Worm (Caenorhabditis elegans) whole organism, L3 larva: ENCODE data around the gene nhr-154.

ENCODE experiments used
- ama-1 ChIP-seq: fragments of 150-350 bp; optimal IDR thresholded peaks from 2 replicates; lab custom pipeline; 2018
- ceh-16 ChIP-seq: sonication (generic microtip); optimal IDR thresholded peaks from 2 replicates; lab custom pipeline; 2017; ENCODE audit warnings: missing biosample characterization, missing genetic modification characterization
- ceh-9 ChIP-seq: sonication (generic microtip); optimal IDR thresholded peaks from 2 replicates; lab custom pipeline; 2018; ENCODE audit warnings: missing biosample characterization, missing genetic modification characterization
- elt-1 ChIP-seq: fragments of 150-350 bp; optimal IDR thresholded peaks from 2 replicates; lab custom pipeline; 2014; ENCODE audit warnings: missing biosample characterization, missing genetic modification characterization
- elt-2 ChIP-seq: sonication (generic microtip); optimal IDR thresholded peaks from 2 replicates; lab custom pipeline; 2016; ENCODE audit warnings: missing genetic modification reagents, mild to moderate bottlenecking, missing genetic modification characterization, missing compliant biosample characterization
- elt-3 ChIP-seq, 3 experiments: fragments of 150-350 bp in 1 of 3; sonication (generic microtip) in 2 of 3; optimal IDR thresholded peaks; 2 replicates in 2 of 3; 4 replicates in 1 of 3; lab custom pipeline; 2014 to 2017; ENCODE audit warnings: missing biosample characterization in 3 of 3, missing genetic modification characterization in 3 of 3
- eor-1 ChIP-seq, 2 experiments: fragments of 150-350 bp; optimal IDR thresholded peaks; 2 replicates each; lab custom pipeline; 2014 to 2018; ENCODE audit warnings: missing biosample characterization in 2 of 2, missing genetic modification characterization in 2 of 2
- fkh-10 ChIP-seq: sonication (generic microtip); optimal IDR thresholded peaks from 2 replicates; lab custom pipeline; 2017; ENCODE audit warnings: missing biosample characterization, missing genetic modification reagents, missing genetic modification characterization
- fkh-2 ChIP-seq: fragments of 150-350 bp; optimal IDR thresholded peaks from 2 replicates; lab custom pipeline; 2014; ENCODE audit warnings: missing biosample characterization, missing genetic modification reagents, missing genetic modification characterization
- fos-1 ChIP-seq: fragments of 150-350 bp; optimal IDR thresholded peaks from 2 replicates; lab custom pipeline; 2014; ENCODE audit warnings: missing biosample characterization, missing genetic modification characterization
- jun-1 ChIP-seq: fragments of 150-350 bp; optimal IDR thresholded peaks from 2 replicates; lab custom pipeline; 2014; ENCODE audit warnings: missing biosample characterization, missing genetic modification reagents, missing genetic modification characterization
- lin-15B ChIP-seq: fragments of 150-350 bp; optimal IDR thresholded peaks from 2 replicates; lab custom pipeline; 2014; ENCODE audit warnings: missing biosample characterization, missing genetic modification characterization
- lin-39 ChIP-seq: fragments of 150-350 bp; optimal IDR thresholded peaks from 2 replicates; lab custom pipeline; 2018; ENCODE audit warnings: missing biosample characterization, missing genetic modification reagents, missing genetic modification characterization
- lsy-12 ChIP-seq: sonication (generic microtip); optimal IDR thresholded peaks from 2 replicates; lab custom pipeline; 2016; ENCODE audit warnings: mild to moderate bottlenecking, missing genetic modification characterization, missing compliant biosample characterization
- mdl-1 ChIP-seq: fragments of 150-350 bp; optimal IDR thresholded peaks from 2 replicates; lab custom pipeline; 2014; ENCODE audit warnings: missing biosample characterization, missing genetic modification characterization
- mml-1 ChIP-seq: fragments of 150-350 bp; sonication (generic microtip); optimal IDR thresholded peaks from 3 replicates; lab custom pipeline; 2014; ENCODE audit warnings: missing biosample characterization, missing genetic modification characterization
- nhr-12 ChIP-seq: fragments of 150-350 bp; optimal IDR thresholded peaks from 2 replicates; lab custom pipeline; 2014; ENCODE audit warnings: missing biosample characterization, missing genetic modification characterization
- nhr-23 ChIP-seq: fragments of 150-350 bp; optimal IDR thresholded peaks from 2 replicates; lab custom pipeline; 2014; ENCODE audit warnings: missing biosample characterization, missing genetic modification reagents, missing genetic modification characterization
- nhr-237 ChIP-seq: fragments of 150-350 bp; optimal IDR thresholded peaks from 2 replicates; lab custom pipeline; 2014; ENCODE audit warnings: missing biosample characterization, missing genetic modification characterization
- nhr-25 ChIP-seq: sonication (generic microtip); optimal IDR thresholded peaks from 2 replicates; lab custom pipeline; 2017; ENCODE audit warnings: missing biosample characterization, missing genetic modification characterization
- nhr-28 ChIP-seq: fragments of 150-350 bp; optimal IDR thresholded peaks from 2 replicates; lab custom pipeline; 2014; ENCODE audit warnings: missing biosample characterization, missing genetic modification characterization
- nhr-43 ChIP-seq: sonication (generic microtip); optimal IDR thresholded peaks from 2 replicates; lab custom pipeline; 2016; ENCODE audit warnings: mild to moderate bottlenecking, missing genetic modification characterization, missing compliant biosample characterization; ENCODE audit not compliant: poor library complexity, severe bottlenecking
- nhr-77 ChIP-seq: fragments of 150-350 bp; optimal IDR thresholded peaks from 2 replicates; lab custom pipeline; 2014; ENCODE audit warnings: missing biosample characterization, missing genetic modification characterization
- pha-4 ChIP-seq: fragments of 150-350 bp; optimal IDR thresholded peaks from 2 replicates; lab custom pipeline; 2014; ENCODE audit warnings: missing biosample characterization, missing genetic modification reagents, missing genetic modification characterization
- pqm-1 ChIP-seq: fragments of 150-350 bp; optimal IDR thresholded peaks from 2 replicates; lab custom pipeline; 2017; ENCODE audit warnings: missing biosample characterization, missing genetic modification characterization, inconsistent platforms
- sea-2 ChIP-seq: fragments of 150-350 bp; sonication (generic microtip); optimal IDR thresholded peaks from 4 replicates; lab custom pipeline; 2014; ENCODE audit warnings: missing biosample characterization, missing genetic modification reagents, missing genetic modification characterization
- skn-1 ChIP-seq: fragments of 150-350 bp; optimal IDR thresholded peaks from 2 replicates; lab custom pipeline; 2014; ENCODE audit warnings: missing biosample characterization, missing genetic modification characterization
- snpc-4 ChIP-seq: fragments of 150-350 bp; optimal IDR thresholded peaks from 2 replicates; lab custom pipeline; 2014; ENCODE audit warnings: missing biosample characterization, missing genetic modification characterization
- tbx-2 ChIP-seq: sonication (generic microtip); optimal IDR thresholded peaks from 2 replicates; lab custom pipeline; 2016; ENCODE audit warnings: mild to moderate bottlenecking, missing genetic modification characterization, missing compliant biosample characterization
- unc-39 ChIP-seq: sonication (generic microtip); optimal IDR thresholded peaks from 4 replicates; lab custom pipeline; 2017; ENCODE audit warnings: missing biosample characterization, missing genetic modification characterization
- ztf-11 ChIP-seq: fragments of 150-350 bp; optimal IDR thresholded peaks from 2 replicates; lab custom pipeline; 2014; ENCODE audit warnings: missing biosample characterization, missing genetic modification characterization
- ztf-4 ChIP-seq: fragments of 150-350 bp; optimal IDR thresholded peaks from 2 replicates; lab custom pipeline; 2014; ENCODE audit warnings: missing biosample characterization, missing genetic modification characterization

The nhr-154 gene

ce11 chrV:12091759-12092158, 9.3 kb upstream of the nhr-154 start, which contains the start of gene nhr-206:
Gene nhr-206, plus strand, starts transcription at chrV:12092006.
- TF ChIP-seq elt-2 (tag; lab: Kevin White, UChicago) (peak; percentile 59), nhr-237 (no peak), pha-4 (tag; lab: Kevin White, UChicago) (peak; percentile 87), jun-1 (tag; lab: Kevin White, UChicago) (peak; percentile 53), pqm-1 (peak; percentile 70), ama-1 (lab: Kevin White, UChicago) (no peak)

- TF ChIP-seq elt-2 (tag; lab: Kevin White, UChicago) = peak; percentile 16
- TF ChIP-seq nhr-43 (tag; lab: Kevin White, UChicago) = no peak
- no peak for TF ChIP-seq nhr-28 (tag; lab: Kevin White, UChicago)
- TF ChIP-seq ama-1 (lab: Kevin White, UChicago) = no peak
- no peak for TF ChIP-seq nhr-77 (tag; lab: Kevin White, UChicago)
- no peak for TF ChIP-seq fkh-2
- no peak for TF ChIP-seq pha-4 (tag; lab: Kevin White, UChicago)
- TF ChIP-seq unc-39 (tag; lab: Kevin White, UChicago) = no peak
- no peak for TF ChIP-seq ceh-16 (tag; lab: Kevin White, UChicago)
- no peak for TF ChIP-seq skn-1 (tag; lab: Kevin White, UChicago)
- no peak for TF ChIP-seq eor-1 (tag; optimal IDR thresholded peaks at IDR 0.05; lab: Kevin White, UChicago)
- TF ChIP-seq snpc-4 (tag; lab: Kevin White, UChicago) = no peak
- no peak for TF ChIP-seq ztf-4
- TF ChIP-seq mdl-1 = no peak
- no peak for TF ChIP-seq nhr-25 (tag; lab: Kevin White, UChicago)
- TF ChIP-seq ceh-9 (tag; lab: Kevin White, UChicago) = no peak
- peak; percentile 52 for TF ChIP-seq pqm-1
- no peak for TF ChIP-seq sea-2 (GFP tag; lab: Kevin White, UChicago)
Observed at ce11 chrV:12094030-12094429, 7.1 kb upstream of the nhr-154 start, which contains the start of gene nhr-208. Gene nhr-208, plus strand, starts transcription at chrV:12094317.

ce11 chrV:12095865-12096264, 5.2 kb upstream of the nhr-154 start, which contains the start of gene nhr-207:
Gene nhr-207, plus strand, starts transcription at chrV:12096146.
- peak; percentile 87 for TF ChIP-seq pha-4 (tag; lab: Kevin White, UChicago)
- peak; percentile 8 for TF ChIP-seq jun-1 (tag; lab: Kevin White, UChicago)
- TF ChIP-seq mdl-1 = no peak
- no peak for TF ChIP-seq lin-39 (tag; lab: Kevin White, UChicago)
- TF ChIP-seq ceh-9 (tag; lab: Kevin White, UChicago) = no peak
- TF ChIP-seq fkh-10 (GFP tag; lab: Kevin White, UChicago) = no peak
- no peak for TF ChIP-seq fos-1 (tag; lab: Kevin White, UChicago)
- TF ChIP-seq ama-1 (lab: Kevin White, UChicago) = no peak
- no peak for TF ChIP-seq fkh-2
- peak; percentile 26 for TF ChIP-seq elt-2 (tag; lab: Kevin White, UChicago)
- no peak for TF ChIP-seq elt-3 (tag; optimal IDR thresholded peaks at IDR 0.05; lab: Kevin White, UChicago)
- TF ChIP-seq pqm-1 = peak; percentile 89
- no peak for TF ChIP-seq nhr-12 (tag; lab: Kevin White, UChicago)
- no peak for TF ChIP-seq elt-1 (tag; lab: Kevin White, UChicago)
- TF ChIP-seq sea-2 (GFP tag; lab: Kevin White, UChicago) = no peak

ce11 chrV:12098123-12098522, 3.0 kb upstream of the nhr-154 start, which contains the start of gene nhr-209:
Gene nhr-209, plus strand, starts transcription at chrV:12098149.
- TF ChIP-seq pha-4 (tag; lab: Kevin White, UChicago) = no peak
- TF ChIP-seq ama-1 (lab: Kevin White, UChicago) = no peak
- TF ChIP-seq jun-1 (tag; lab: Kevin White, UChicago) = no peak

- TF ChIP-seq elt-3 (tag; optimal IDR thresholded peaks at IDR 0.05; lab: Kevin White, UChicago) (no peak), ztf-11 (no peak), elt-2 (tag; lab: Kevin White, UChicago) (peak; percentile 17), pqm-1 (peak; percentile 34)
Observed at ce11 chrV:12103920-12104319, 2.8 kb downstream of the nhr-154 start, which contains the start of gene nhr-153. Gene nhr-153, plus strand, starts transcription at chrV:12104220.

ce11 chrV:12106841-12107240, 5.7 kb downstream of the nhr-154 start, which contains the start of gene nhr-136:
Gene nhr-136, plus strand, starts transcription at chrV:12107141.
- no peak for TF ChIP-seq nhr-23 (tag; lab: Kevin White, UChicago)
- TF ChIP-seq tbx-2 (tag; lab: Kevin White, UChicago) = no peak
- TF ChIP-seq ceh-9 (tag; lab: Kevin White, UChicago) = no peak
- no peak for TF ChIP-seq lsy-12 (tag; lab: Kevin White, UChicago)
- TF ChIP-seq ztf-11 = no peak
- no peak for TF ChIP-seq lin-15B (tag; lab: Kevin White, UChicago)
- no peak for TF ChIP-seq mml-1
- TF ChIP-seq, all 47 proteins: peak for 0
